Worm (Caenorhabditis elegans) whole organism, early embryonic: Measurements from ENCODE around the gene T24D5.3.

Experiments used
- F13C5.2 ChIP-seq: sonication (generic microtip); optimal IDR thresholded peaks from 2 replicates; lab custom pipeline; 2017; ENCODE audit warnings: mild to moderate bottlenecking, missing genetic modification characterization, inconsistent platforms, missing compliant biosample characterization
- aly-1 ChIP-seq: sonication (generic microtip); optimal IDR thresholded peaks from 2 replicates; lab custom pipeline; 2016; ENCODE audit warnings: missing genetic modification characterization, missing compliant biosample characterization
- ama-1 ChIP-seq: fragments of 150-350 bp; optimal IDR thresholded peaks from 2 replicates; lab custom pipeline; 2014
- ceh-13 ChIP-seq: fragments of 200-800 bp; sonication (Bioruptor generic); optimal IDR thresholded peaks from 2 replicates; lab custom pipeline; 2018; ENCODE audit warnings: mild to moderate bottlenecking, missing genetic modification characterization, missing compliant biosample characterization
- ceh-36 ChIP-seq: sonication (generic microtip); optimal IDR thresholded peaks from 2 replicates; lab custom pipeline; 2016; ENCODE audit warnings: missing genetic modification characterization, inconsistent platforms, missing compliant biosample characterization
- ets-7 ChIP-seq: sonication (generic microtip); optimal IDR thresholded peaks from 2 replicates; lab custom pipeline; 2016; ENCODE audit warnings: missing genotype, missing genetic modification characterization, missing compliant biosample characterization
- flt-1 ChIP-seq: fragments of 200-800 bp; sonication (Bioruptor generic); IDR thresholded peaks from 2 replicates; pipeline ENCODE4 v1.3.6; 2022; ENCODE audit warnings: missing genetic modification characterization, missing compliant biosample characterization
- hmg-4 ChIP-seq: fragments of 200-800 bp; sonication (Bioruptor generic); optimal IDR thresholded peaks from 2 replicates; lab custom pipeline; 2018; ENCODE audit warnings: mild to moderate bottlenecking, missing genetic modification characterization, missing compliant biosample characterization
- hnd-1 ChIP-seq: sonication (generic microtip); optimal IDR thresholded peaks from 2 replicates; lab custom pipeline; 2016; ENCODE audit warnings: missing genetic modification characterization, missing compliant biosample characterization
- pes-1 ChIP-seq: fragments of 200-800 bp; sonication (Bioruptor generic); IDR thresholded peaks from 2 replicates; pipeline ENCODE4 v1.3.6; 2022; ENCODE audit warnings: missing genetic modification reagents, missing genetic modification characterization, missing compliant biosample characterization
- sea-1 ChIP-seq: fragments of 200-800 bp; sonication (Bioruptor generic); conservative IDR thresholded peaks from 2 replicates; pipeline ENCODE4 v1.3.6; 2022; ENCODE audit warnings: missing genetic modification characterization, missing compliant biosample characterization
- tra-4 ChIP-seq: sonication (generic microtip); optimal IDR thresholded peaks from 2 replicates; lab custom pipeline; 2017; ENCODE audit warnings: missing genetic modification characterization, missing compliant biosample characterization

DNA sequence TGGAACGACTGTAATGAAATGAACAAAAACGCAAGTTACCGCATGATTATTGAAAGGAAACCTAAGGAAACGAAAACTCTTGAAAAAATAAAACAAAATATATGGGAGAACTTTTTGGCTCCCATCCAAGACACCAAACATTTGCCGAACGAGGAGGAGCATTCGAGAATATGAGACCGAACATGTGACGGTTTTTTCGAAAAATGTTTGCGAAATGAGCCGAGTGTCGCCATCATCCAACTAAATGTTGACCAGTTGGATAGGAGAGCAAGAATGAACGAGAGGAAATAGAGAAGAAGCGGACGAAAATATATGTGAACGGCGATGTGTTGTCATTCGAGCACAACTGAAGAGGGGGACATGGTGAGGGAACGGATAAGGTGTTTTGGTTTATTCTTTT is 50.1 kb downstream of the T24D5.3 start:
- TF ChIP-seq flt-1 (GFP tag; lab: Robert Waterston, UW) (no peak), aly-1 (no peak), hnd-1 (no peak), ama-1 (lab: Kevin White, UChicago) (no peak), hmg-4 (GFP tag; lab: Kevin White, UChicago) (no peak), tra-4 (tag; lab: Kevin White, UChicago) (no peak), pes-1 (GFP tag; lab: Robert Waterston, UW) (no peak), ceh-13 (no peak), ets-7 (no peak), ceh-36 (tag; lab: Kevin White, UChicago) (no peak), sea-1 (GFP tag; lab: Robert Waterston, UW) (no peak), F13C5.2 (tag; lab: Kevin White, UChicago) (no peak)
